Worm (Caenorhabditis elegans) whole organism, young adult: ENCODE results near the gene mma-1.

ENCODE experiments used
- cebp-1 ChIP-seq, 2 experiments: fragments of 200-800 bp in 1 of 2; sonication (Bioruptor generic) in 1 of 2; sonication (generic microtip) in 1 of 2; IDR thresholded peaks in 1 of 2; optimal IDR thresholded peaks in 1 of 2; 2 replicates each; pipeline versions ENCODE4 v1.3.6 to Lab custom; 2017 to 2022; ENCODE audit warnings: missing compliant biosample characterization in 2 of 2, missing genetic modification characterization in 2 of 2, mild to moderate bottlenecking in 1 of 2, missing genetic modification reagents in 1 of 2, moderate library complexity in 1 of 2
- chd-7 ChIP-seq: sonication (generic microtip); optimal IDR thresholded peaks from 2 replicates; lab custom pipeline; 2016; ENCODE audit warnings: mild to moderate bottlenecking, missing genetic modification characterization, moderate library complexity, missing compliant biosample characterization
- mel-28 ChIP-seq: sonication (generic microtip); optimal IDR thresholded peaks from 2 replicates; lab custom pipeline; 2016; ENCODE audit warnings: borderline replicate concordance, mild to moderate bottlenecking, missing genetic modification characterization, missing compliant biosample characterization
- pha-4 ChIP-seq: fragments of 150-350 bp; sonication (generic microtip); optimal IDR thresholded peaks from 2 replicates; lab custom pipeline; 2014; ENCODE audit warnings: missing biosample characterization, missing genetic modification reagents, missing genetic modification characterization
- tlf-1 ChIP-seq: fragments of 200-800 bp; sonication (Bioruptor generic); optimal IDR thresholded peaks from 2 replicates; lab custom pipeline; 2018; ENCODE audit warnings: mild to moderate bottlenecking, missing genetic modification characterization, missing compliant biosample characterization
- ztf-26 ChIP-seq: sonication (generic microtip); optimal IDR thresholded peaks from 2 replicates; lab custom pipeline; 2017; ENCODE audit warnings: missing genetic modification characterization, missing compliant biosample characterization

ce11 chrV:12629743-12630142 lies 33.6 kb upstream of the mma-1 start, which contains the start of gene F56H9.6:
- no peak for TF ChIP-seq ztf-26 (tag; lab: Kevin White, UChicago)
- TF ChIP-seq tlf-1 (GFP tag; lab: Kevin White, UChicago): no peak
- TF ChIP-seq chd-7 (tag; lab: Kevin White, UChicago): no peak
- TF ChIP-seq pha-4: no peak
- TF ChIP-seq mel-28: no peak
- TF ChIP-seq cebp-1 (GFP tag; IDR thresholded peaks at IDR 0.05; lab: Robert Waterston, UW): no peak
- no peak for TF ChIP-seq cebp-1 (tag; optimal IDR thresholded peaks at IDR 0.05; lab: Kevin White, UChicago)
